Fruit fly (Drosophila melanogaster) whole organism, adult: ENCODE results near the gene CG33296.

Experiments
- CG11617 ChIP-seq: fragments of 200-800 bp; sonication (Bioruptor generic); optimal IDR thresholded peaks from 2 replicates; lab custom pipeline; 2017; ENCODE audit warnings: mild to moderate bottlenecking, missing biosample characterization, missing genetic modification reagents, missing genetic modification characterization
- CG12768 ChIP-seq: fragments of 200-800 bp; sonication (Bioruptor generic); optimal IDR thresholded peaks from 2 replicates; lab custom pipeline; 2017; ENCODE audit warnings: missing biosample characterization, missing genetic modification characterization, mild to moderate bottlenecking, moderate library complexity, missing genetic modification reagents
- CG14711 ChIP-seq: fragments of 200-800 bp; sonication (Bioruptor generic); optimal IDR thresholded peaks from 2 replicates; lab custom pipeline; 2018; ENCODE audit warnings: missing biosample characterization, mild to moderate bottlenecking, missing genetic modification characterization, moderate library complexity
- CG33017 ChIP-seq: fragments of 200-800 bp; sonication (Bioruptor generic); optimal IDR thresholded peaks from 2 replicates; lab custom pipeline; 2018; ENCODE audit warnings: missing biosample characterization, mild to moderate bottlenecking, missing genetic modification characterization, moderate library complexity
- CG7045 ChIP-seq: fragments of 200-800 bp; sonication (Bioruptor generic); optimal IDR thresholded peaks from 2 replicates; lab custom pipeline; 2017; ENCODE audit warnings: missing biosample characterization, mild to moderate bottlenecking, missing genetic modification characterization
- Crg-1 ChIP-seq: fragments of 200-800 bp; sonication (Bioruptor generic); optimal IDR thresholded peaks from 2 replicates; lab custom pipeline; 2016; ENCODE audit warnings: missing biosample characterization, missing genetic modification characterization
- Hr96 ChIP-seq: fragments of 200-800 bp; sonication (Bioruptor generic); optimal IDR thresholded peaks from 2 replicates; lab custom pipeline; 2016; ENCODE audit warnings: missing biosample characterization, missing genetic modification characterization
- Mnt ChIP-seq: fragments of 200-800 bp; sonication (Bioruptor generic); optimal IDR thresholded peaks from 2 replicates; lab custom pipeline; 2016; ENCODE audit warnings: missing biosample characterization, mild to moderate bottlenecking, missing genetic modification characterization
- bab1 ChIP-seq: fragments of 200-800 bp; sonication (Bioruptor generic); optimal IDR thresholded peaks from 3 replicates; lab custom pipeline; 2019; ENCODE audit warnings: missing biosample characterization, mild to moderate bottlenecking, missing genetic modification characterization, moderate library complexity
- cnc ChIP-seq, 2 experiments: fragments of >200 bp; optimal IDR thresholded peaks; 2 replicates each; lab custom pipeline; 2017
- kay ChIP-seq: fragments of 200-800 bp; sonication (Bioruptor generic); peaks from one replicate; lab custom pipeline; 2016; ENCODE audit warnings: missing biosample characterization, missing genetic modification characterization, borderline replicate concordance
- tj ChIP-seq: fragments of 200-800 bp; sonication (Bioruptor generic); optimal IDR thresholded peaks from 3 replicates; lab custom pipeline; 2017; ENCODE audit warnings: missing biosample characterization, mild to moderate bottlenecking, missing genetic modification characterization, moderate library complexity

- TF ChIP-seq CG33017 (tag; lab: Kevin White, UChicago) (no peak), Mnt (GFP tag; lab: Kevin White, UChicago) (no peak), CG12768 (no peak), cnc (optimal IDR thresholded peaks at IDR 0.05; lab: Kevin White, UChicago) (no peak), CG14711 (tag; lab: Kevin White, UChicago) (no peak), Hr96 (GFP tag; lab: Kevin White, UChicago) (no peak), kay (GFP tag; lab: Kevin White, UChicago) (no peak), CG11617 (GFP tag; lab: Kevin White, UChicago) (no peak), CG7045 (GFP tag; lab: Kevin White, UChicago) (no peak), tj (GFP tag; lab: Kevin White, UChicago) (no peak), bab1 (GFP tag; lab: Kevin White, UChicago) (no peak), Crg-1 (GFP tag; lab: Kevin White, UChicago) (no peak)
These were observed 40.4 kb upstream of the CG33296 start for dm6 chr2L:7756835-7757234.
